Worm (Caenorhabditis elegans): Measurements from ENCODE around the gene C34D4.4.
A peak's percentile ranks its signal among the peaks of the same experiment; 100 is the strongest.

C34D4.4 gene

DNA sequence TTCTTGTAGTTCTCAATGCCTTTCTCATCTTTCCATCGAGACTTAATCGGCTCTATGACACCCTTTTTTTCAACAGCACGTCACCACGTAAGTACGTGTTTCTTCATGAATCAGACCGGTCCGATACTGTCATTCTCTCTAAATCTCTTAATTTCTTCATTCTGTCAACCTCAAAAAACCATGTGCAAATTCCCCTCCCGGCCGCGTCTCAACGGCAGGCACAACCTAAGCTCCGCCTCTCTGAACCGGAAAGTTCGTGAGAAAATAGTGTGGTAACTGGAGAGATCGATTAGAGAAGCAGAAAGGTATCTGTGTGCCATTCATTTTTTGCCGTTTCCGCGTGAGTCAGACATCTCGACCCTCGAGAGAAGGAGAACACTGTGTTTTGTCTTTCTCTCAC lies 34.6 kb upstream of the C34D4.4 start, which contains the start of gene nas-8:
Gene nas-8 (plus strand): TSS at position 301 of the 400 bp plus-strand sequence.
- no peak for TF ChIP-seq hlh-4 (tag; optimal IDR thresholded peaks at IDR 0.05)
- peak; percentile 11 for TF ChIP-seq snu-23 (GFP tag; optimal IDR thresholded peaks at IDR 0.05)

DNA sequence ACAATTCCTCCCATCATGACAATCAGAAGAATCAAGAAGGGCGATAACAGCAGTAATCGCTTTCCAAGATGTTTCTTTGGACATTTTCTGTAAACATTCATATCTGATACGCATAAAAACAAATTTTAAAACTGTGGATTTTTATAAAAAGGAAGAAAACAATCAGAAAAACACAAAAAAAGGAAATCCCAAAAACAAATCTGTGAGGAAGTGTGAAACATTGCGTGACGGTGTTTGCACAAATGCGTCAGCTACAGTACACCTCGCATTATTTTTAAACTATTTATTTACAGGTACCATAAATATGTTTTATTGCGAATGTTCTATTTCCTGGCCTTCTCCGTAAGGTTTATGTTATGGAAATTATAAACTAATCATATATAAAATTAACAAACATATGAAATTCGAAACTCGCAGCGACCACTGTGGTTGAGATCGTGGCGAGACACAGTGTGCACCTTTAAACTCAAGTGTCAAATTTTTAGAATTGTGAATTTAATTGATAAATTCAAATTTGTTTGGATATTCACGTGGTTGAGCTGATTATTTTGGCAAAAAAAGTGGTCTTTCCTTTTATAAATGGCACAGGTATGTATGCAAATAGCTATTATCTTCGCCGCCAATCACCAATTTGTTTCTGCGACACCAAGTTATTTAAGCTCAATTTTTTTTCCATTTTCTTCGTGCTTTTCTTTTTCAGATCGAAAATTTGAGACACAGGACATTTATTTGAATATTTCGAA lies 27.7 kb upstream of the C34D4.4 start, which contains the start of the genes C34D4.10 and str-48:
Gene C34D4.10 (minus strand): TSS at position 101 of the 743 bp plus-strand sequence.
Gene str-48 (plus strand): TSS at position 693 of the 743 bp plus-strand sequence.
- TF ChIP-seq grh-1 (GFP tag; IDR thresholded peaks at IDR 0.05): no peak
- no peak for TF ChIP-seq nhr-28 (tag; optimal IDR thresholded peaks at IDR 0.05)
- TF ChIP-seq ces-1 (GFP tag; optimal IDR thresholded peaks at IDR 0.05): no peak
- no peak for TF ChIP-seq hlh-4 (tag; optimal IDR thresholded peaks at IDR 0.05)
- TF ChIP-seq nhr-71 (tag; optimal IDR thresholded peaks at IDR 0.05): no peak
- TF ChIP-seq sptf-1 (tag; optimal IDR thresholded peaks at IDR 0.05): no peak

DNA sequence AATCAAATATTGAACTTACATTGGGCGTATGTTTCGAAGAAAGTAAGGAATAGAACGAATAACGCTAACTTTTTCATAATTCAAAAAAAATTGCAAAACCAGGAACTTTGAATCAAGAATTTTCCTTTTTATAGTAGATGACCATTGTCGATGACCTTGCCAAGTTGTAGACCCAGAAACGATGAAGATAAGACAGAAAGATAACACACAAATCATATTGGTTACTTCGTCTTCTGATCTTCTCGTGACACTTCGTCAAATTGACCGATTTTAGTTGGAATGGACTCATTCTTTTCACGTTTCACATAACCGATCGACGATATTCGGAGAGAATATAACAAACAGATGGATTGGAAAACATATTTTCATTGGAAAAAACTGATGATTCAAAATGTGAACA lies 17.4 kb upstream of the C34D4.4 start, which contains the start of gene grsp-3:
Gene grsp-3 (minus strand): TSS at position 149 of the 400 bp plus-strand sequence.
- TF ChIP-seq C04F5.9 (tag; optimal IDR thresholded peaks at IDR 0.05) (no peak), isw-1 (GFP tag; IDR thresholded peaks at IDR 0.05) (no peak), zag-1 (tag; optimal IDR thresholded peaks at IDR 0.05) (no peak), lin-39 (tag; optimal IDR thresholded peaks at IDR 0.05) (no peak), vab-15 (tag; optimal IDR thresholded peaks at IDR 0.05) (no peak), nhr-12 (tag; optimal IDR thresholded peaks at IDR 0.05) (no peak), fkh-10 (GFP tag; optimal IDR thresholded peaks at IDR 0.05) (no peak), nhr-71 (tag; optimal IDR thresholded peaks at IDR 0.05) (peak; percentile 59), sptf-1 (tag; optimal IDR thresholded peaks at IDR 0.05) (no peak), aha-1 (tag; optimal IDR thresholded peaks at IDR 0.05) (no peak), unc-98 (GFP tag; IDR thresholded peaks at IDR 0.05) (no peak), unc-130 (tag; optimal IDR thresholded peaks at IDR 0.05) (peak; percentile 39), ceh-88 (GFP tag; IDR thresholded peaks at IDR 0.05) (no peak), ces-1 (GFP tag; optimal IDR thresholded peaks at IDR 0.05) (no peak), mep-1 (tag; optimal IDR thresholded peaks at IDR 0.05) (peak; percentile 39), nhr-76 (tag; optimal IDR thresholded peaks at IDR 0.05) (no peak), lsy-2 (tag; optimal IDR thresholded peaks at IDR 0.05) (peak; percentile 1 to 33), pqm-1 (tag; optimal IDR thresholded peaks at IDR 0.05) (no peak), nhr-90 (tag; optimal IDR thresholded peaks at IDR 0.05; ENCODE audit: poor library complexity) (no peak), pax-3 (tag; optimal IDR thresholded peaks at IDR 0.05) (no peak), lin-35 (GFP tag; optimal IDR thresholded peaks at IDR 0.05) (peak in 1 of 2 experiments; percentile 43), nhr-28 (tag; optimal IDR thresholded peaks at IDR 0.05) (no peak), snu-23 (GFP tag; optimal IDR thresholded peaks at IDR 0.05) (peak; percentile 57), grh-1 (GFP tag; IDR thresholded peaks at IDR 0.05) (no peak), mab-9 (GFP tag; IDR thresholded peaks at IDR 0.05) (no peak), C16A3.4 (tag; optimal IDR thresholded peaks at IDR 0.05) (no peak), zip-4 (GFP tag; optimal IDR thresholded peaks at IDR 0.05) (no peak), nhr-84 (tag; optimal IDR thresholded peaks at IDR 0.05) (no peak), Y116A8C.19 (tag; optimal IDR thresholded peaks at IDR 0.05; ENCODE audit: borderline replicate concordance) (no peak), skn-1 (tag; optimal IDR thresholded peaks at IDR 0.05) (no peak), egl-13 (tag; optimal IDR thresholded peaks at IDR 0.05) (no peak), ceh-82 (tag; optimal IDR thresholded peaks at IDR 0.05) (no peak), mef-2 (tag; optimal IDR thresholded peaks at IDR 0.05) (no peak), nhr-19 (GFP tag; conservative IDR thresholded peaks at IDR 0.05) (no peak; the same call in 1 of the 2 replicates), lin-15B (tag; optimal IDR thresholded peaks at IDR 0.05) (no peak), hlh-17 (GFP tag; optimal IDR thresholded peaks at IDR 0.05; ENCODE audit: borderline replicate concordance) (no peak), fkh-4 (tag; optimal IDR thresholded peaks at IDR 0.05; ENCODE audit: borderline replicate concordance) (no peak), tbx-2 (tag; optimal IDR thresholded peaks at IDR 0.05) (peak; percentile 18), hlh-4 (tag; optimal IDR thresholded peaks at IDR 0.05) (no peak), elt-2 (tag; optimal IDR thresholded peaks at IDR 0.05) (no peak), dsc-1 (tag; optimal IDR thresholded peaks at IDR 0.05) (no peak), lin-14 (GFP tag; optimal IDR thresholded peaks at IDR 0.05) (peak; percentile 60), ceh-8 (GFP tag; optimal IDR thresholded peaks at IDR 0.05) (no peak), F16B12.6 (tag; optimal IDR thresholded peaks at IDR 0.05) (no peak), egl-27 (tag; optimal IDR thresholded peaks at IDR 0.05) (no peak), nhr-47 (tag; optimal IDR thresholded peaks at IDR 0.05) (no peak)
